Fruit fly (Drosophila melanogaster) S2 (cell line): ENCODE data around the gene Cyfip.

Experiments
- CG8478 ChIP-seq: fragments of >200 bp; optimal IDR thresholded peaks from 2 replicates; lab custom pipeline; 2018
- CTCF ChIP-seq, 2 experiments: fragments of >200 bp; optimal IDR thresholded peaks; 2 replicates each; lab custom pipeline; 2018

Gene Cyfip

DNA sequence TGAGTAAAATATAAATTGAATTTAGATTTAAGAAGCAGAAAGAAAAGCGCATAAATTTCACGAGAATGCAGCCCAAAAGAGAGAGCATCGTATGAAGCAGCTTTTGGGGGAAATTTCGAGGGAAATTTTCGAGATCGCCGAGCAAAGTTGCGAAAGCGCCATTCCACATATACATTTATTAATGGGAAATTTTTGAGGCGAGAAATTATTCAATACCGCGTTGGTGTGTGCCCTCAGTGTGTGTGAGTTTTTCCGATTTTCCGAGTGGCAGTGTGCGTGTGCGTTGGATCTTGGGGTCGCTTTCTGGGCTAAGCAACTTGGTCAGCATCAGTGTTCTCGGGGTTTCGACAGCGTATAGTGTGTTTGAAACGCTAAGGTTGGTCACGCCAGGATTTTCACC lies 23.1 kb upstream of the Cyfip start, which contains the start of gene Tm2:
Gene Tm2 (plus strand): TSS at position 270 of the 400 bp plus-strand sequence.
- TF ChIP-seq CTCF (optimal IDR thresholded peaks at IDR 0.05; lab: Kevin White, UChicago) (no peak), CG8478 (no peak)

DNA sequence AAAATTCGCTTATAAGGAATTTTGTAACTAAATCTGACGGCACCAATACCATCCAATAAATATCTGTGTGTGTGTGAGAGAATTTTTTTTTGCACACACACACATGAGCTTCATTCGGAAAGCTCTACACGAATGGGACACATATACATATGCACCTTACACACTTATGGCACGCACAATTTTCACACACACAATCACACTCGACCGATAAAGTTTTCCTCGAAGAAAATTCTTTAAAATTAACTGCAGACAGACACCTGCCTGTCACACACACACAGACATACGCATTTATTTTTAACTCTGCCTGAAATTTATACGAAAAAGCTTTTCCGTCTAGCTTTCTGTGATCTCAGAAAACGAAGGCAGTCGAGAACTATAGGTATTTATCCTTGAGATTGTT lies 22.4 kb upstream of the Cyfip start:
- TF ChIP-seq CTCF (optimal IDR thresholded peaks at IDR 0.05; lab: Kevin White, UChicago) (no peak), CG8478 (no peak)

DNA sequence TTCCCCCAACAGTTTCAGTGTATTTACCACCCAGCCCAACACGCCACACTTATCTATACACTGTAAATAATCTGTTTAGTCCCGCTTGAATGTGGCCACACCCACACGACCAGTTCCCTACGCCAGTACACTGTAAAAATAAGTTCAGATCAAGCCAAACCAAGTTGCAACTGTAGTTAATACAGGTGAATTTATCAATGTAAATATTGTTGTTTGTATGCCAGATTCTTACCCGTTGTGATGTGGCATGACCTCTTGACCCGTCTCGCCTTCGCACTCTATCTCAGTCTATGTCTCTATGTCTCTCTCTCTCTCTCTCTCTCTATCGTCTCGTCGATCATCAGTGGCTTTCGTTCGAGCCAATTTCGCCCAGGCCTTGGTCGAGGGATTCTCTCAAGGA lies 19.2 kb upstream of the Cyfip start:
- TF ChIP-seq CG8478 (no peak), CTCF (optimal IDR thresholded peaks at IDR 0.05; lab: Kevin White, UChicago) (no peak)

- no peak for TF ChIP-seq CG8478
- no peak for TF ChIP-seq CTCF (optimal IDR thresholded peaks at IDR 0.05; lab: Kevin White, UChicago)
Measured at dm6 chr3R:15316326-15316725, 16.7 kb upstream of the Cyfip start, which contains the start of gene CG14866. Gene CG14866 (plus strand): TSS chr3R:15316471.

- no peak for TF ChIP-seq CTCF (optimal IDR thresholded peaks at IDR 0.05; lab: Kevin White, UChicago)
- no peak for TF ChIP-seq CG8478
Measured at dm6 chr3R:15319912-15320746, 12.9 kb upstream of the Cyfip start, which contains the start of the genes CG6276 and CG44040. Gene CG6276 (minus strand): TSS chr3R:15320069. Gene CG44040 (plus strand): TSS chr3R:15320378.

DNA sequence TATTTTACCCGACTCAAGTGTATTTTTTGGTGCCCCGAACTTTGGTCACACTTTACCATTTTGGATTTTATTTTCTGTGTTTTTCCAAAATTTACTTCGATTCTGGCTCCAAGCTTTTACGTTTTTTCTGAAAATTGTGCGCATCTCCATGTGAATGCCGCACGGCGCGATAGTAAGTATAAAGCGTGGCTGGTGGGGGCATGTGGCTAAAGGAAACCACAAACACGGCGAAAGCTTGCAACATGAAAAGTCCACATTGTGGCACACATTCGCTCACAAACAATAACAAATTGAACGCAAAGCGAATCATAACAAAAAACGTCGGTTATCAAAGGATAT lies 12.3 kb upstream of the Cyfip start, which contains the start of gene ear:
Gene ear (plus strand): TSS at position 10 of the 339 bp plus-strand sequence.
- TF ChIP-seq CG8478 (no peak), CTCF (optimal IDR thresholded peaks at IDR 0.05; lab: Kevin White, UChicago) (no peak)

DNA sequence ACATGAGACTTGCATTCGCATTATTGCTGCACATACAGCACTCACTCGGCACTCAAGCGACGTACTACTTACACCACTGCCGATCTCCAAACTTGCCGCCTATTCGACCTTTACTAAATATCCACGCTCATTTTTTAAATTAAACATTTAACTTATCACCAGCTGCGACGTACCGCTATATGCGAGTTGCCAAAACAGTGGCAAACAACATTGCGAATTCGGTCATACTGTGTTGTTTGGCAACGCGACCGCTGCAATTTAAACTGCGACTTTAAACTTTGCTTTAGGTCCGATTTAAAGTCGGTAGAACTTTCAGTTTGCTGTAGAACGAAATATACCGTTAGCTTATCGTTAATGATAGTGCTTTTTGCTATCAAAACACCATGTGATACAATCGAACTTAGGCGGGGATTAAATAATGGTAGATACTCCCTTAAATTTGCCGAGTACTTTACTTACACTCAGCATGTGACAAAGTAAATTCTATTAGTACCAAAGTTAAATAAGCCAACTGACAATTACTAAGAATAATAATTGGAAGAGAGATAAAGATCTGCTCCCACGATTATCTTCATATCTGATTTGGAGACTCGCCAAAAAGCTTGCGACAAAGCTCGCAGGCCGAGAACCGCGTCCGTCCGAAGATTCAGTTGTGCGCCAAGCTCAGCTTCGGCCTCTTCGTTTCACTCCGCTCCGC lies 4.8 kb upstream of the Cyfip start, which contains the start of the genes CG6236 and ea:
Gene CG6236 (minus strand): TSS at position 187 of the 697 bp plus-strand sequence.
Gene ea (plus strand): TSS at position 647 of the 697 bp plus-strand sequence.
- TF ChIP-seq CTCF (optimal IDR thresholded peaks at IDR 0.05; lab: Kevin White, UChicago), result no peak
- TF ChIP-seq CG8478, result no peak

DNA sequence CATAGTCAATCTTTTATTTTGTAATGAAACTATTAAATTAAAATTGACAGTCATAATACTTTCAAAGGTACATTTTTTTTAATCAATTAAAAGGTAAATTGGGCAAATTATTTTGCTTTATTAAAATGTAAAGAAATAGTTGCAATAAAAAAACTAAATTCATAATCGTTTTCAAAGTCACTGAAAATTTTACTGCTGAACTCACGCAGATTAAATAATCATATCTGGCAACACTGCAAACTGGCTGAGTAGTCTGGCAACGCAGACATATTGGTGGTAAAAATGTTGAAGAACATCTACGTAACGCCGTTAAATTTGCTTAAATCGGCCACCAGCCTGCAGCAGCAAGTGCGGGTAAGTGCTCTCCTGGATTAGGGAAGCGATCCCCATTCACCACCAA lies 2.6 kb upstream of the Cyfip start, which contains the start of gene mRpL9:
Gene mRpL9 (plus strand): TSS at position 267 of the 400 bp plus-strand sequence.
- TF ChIP-seq CG8478 (no peak), CTCF (optimal IDR thresholded peaks at IDR 0.05; lab: Kevin White, UChicago) (peak; percentile 4 to 23)

dm6 chr3R:15339111-15339510 lies 6.0 kb downstream of the Cyfip start:
- TF ChIP-seq CG8478 (no peak), CTCF (optimal IDR thresholded peaks at IDR 0.05; lab: Kevin White, UChicago) (no peak)

DNA sequence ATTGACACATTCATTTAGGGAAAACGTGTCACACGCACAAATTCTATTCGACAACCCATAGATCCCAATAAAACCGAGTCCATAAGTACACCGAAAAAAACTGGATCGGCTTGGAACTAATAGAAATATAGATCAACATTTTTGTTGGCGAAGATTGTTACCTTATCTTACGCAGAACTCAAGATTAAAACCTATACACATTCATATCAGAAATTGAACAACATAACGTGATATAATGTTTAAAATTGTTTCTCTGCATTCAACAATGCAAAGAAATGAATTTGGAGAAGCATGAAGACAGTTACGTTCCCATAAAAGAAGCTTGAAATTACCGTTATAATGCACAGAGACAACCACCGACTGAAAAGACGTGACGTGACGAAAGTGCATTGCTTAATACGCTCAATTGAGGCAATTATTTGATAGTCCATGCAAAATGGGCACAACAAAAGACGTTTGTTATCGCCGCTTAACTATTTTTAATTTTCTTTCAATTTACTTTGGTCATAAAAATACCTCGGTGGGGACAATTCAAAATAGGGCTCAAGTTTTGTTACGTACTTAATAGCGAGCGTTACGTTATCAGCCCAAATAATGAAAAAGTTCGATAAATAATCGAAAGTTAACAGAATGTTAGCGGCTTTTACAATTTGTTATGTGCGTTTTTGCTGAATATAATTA lies 7.1 kb downstream of the Cyfip start, which contains the start of gene SerRS-m:
Gene SerRS-m (plus strand): TSS at position 616 of the 681 bp plus-strand sequence.
- TF ChIP-seq CTCF (optimal IDR thresholded peaks at IDR 0.05; lab: Kevin White, UChicago) (no peak), CG8478 (no peak)

DNA sequence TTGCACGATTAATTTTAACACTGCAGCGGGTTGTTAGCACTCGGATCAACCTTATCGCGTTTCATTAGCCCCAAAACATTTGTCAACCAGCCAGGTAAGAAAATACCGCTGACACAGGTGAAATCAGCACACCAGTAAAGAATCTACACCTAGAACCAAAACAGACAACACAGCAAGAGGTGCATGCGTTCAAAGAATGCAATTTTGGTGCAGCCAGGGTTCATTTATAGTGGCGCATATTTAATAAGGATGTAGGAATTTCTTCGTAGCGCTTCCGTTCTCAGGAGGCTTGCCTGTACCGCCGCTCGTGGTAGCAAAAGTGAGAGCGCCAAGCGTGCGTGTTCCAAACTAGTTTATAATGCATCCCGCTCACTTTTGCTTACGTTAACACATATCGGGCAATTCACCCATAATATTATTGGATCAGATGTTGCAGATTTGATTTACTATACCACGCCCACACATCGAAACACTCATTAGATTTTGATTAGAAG lies 9.4 kb downstream of the Cyfip start:
- TF ChIP-seq CG8478 (no peak), CTCF (optimal IDR thresholded peaks at IDR 0.05; lab: Kevin White, UChicago) (no peak)

dm6 chr3R:15342926-15343685 lies 10.0 kb downstream of the Cyfip start, which contains the start of gene Nagk:
Gene Nagk (minus strand): TSS chr3R:15343256.
- TF ChIP-seq CTCF (optimal IDR thresholded peaks at IDR 0.05; lab: Kevin White, UChicago) (no peak), CG8478 (no peak)

DNA sequence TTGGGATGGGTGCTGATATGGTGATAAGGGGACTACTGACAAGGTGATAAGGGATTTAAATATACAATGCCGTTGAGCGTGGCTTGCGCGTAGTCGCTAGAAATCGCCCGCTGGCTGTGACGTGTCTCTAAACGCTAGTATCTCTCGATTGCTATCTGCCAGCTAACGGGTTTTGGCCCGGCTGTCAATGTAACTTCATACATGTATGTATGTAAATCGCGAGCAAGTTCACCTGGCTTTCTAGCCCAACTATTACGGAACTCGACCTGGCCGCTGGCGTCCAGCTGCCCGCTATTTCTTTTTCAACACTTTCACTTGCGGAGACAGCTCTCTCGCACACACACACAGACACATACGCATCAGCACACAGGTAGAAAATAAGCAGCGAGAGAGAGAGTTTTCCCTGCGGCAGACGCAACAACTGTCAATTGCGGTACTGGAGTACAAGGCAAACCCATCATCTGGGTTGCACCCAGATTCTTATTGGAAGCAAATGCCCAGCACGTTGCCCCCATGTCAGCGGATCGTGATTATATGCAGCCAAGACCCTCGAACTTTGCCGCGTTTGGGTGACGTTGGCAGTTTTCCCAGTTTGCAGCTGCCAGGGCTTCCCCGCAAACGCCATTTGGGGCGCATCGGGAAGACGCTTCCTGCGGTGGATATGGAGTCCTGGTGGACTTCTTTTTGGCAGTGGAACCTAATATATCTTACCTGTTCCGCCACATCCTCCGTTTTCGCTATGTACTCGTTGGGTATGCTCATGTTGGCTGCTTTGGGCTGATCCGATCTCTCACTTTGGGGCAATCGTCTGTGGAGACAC lies 12.3 kb downstream of the Cyfip start:
- TF ChIP-seq CTCF (optimal IDR thresholded peaks at IDR 0.05; lab: Kevin White, UChicago) (no peak), CG8478 (no peak)
